Worm (Caenorhabditis elegans) whole organism, young adult: ENCODE data around the gene F44A2.3.

Experiments
- B0019.2 ChIP-seq: fragments of 200-800 bp; sonication (Bioruptor generic); conservative IDR thresholded peaks from 2 replicates; pipeline ENCODE4 v1.3.6; 2022; ENCODE audit warnings: missing genetic modification reagents, missing genetic modification characterization, missing compliant biosample characterization
- B0336.3 ChIP-seq: fragments of 200-800 bp; sonication (Bioruptor generic); IDR thresholded peaks from 2 replicates; pipeline ENCODE4 v1.3.6; 2022; ENCODE audit warnings: missing genetic modification characterization, missing compliant biosample characterization
- C06A6.2 ChIP-seq: fragments of 200-800 bp; sonication (Bioruptor generic); conservative IDR thresholded peaks from 2 replicates; pipeline ENCODE4 v1.3.6; 2022; ENCODE audit warnings: missing genetic modification characterization, missing compliant biosample characterization
- C17E4.6 ChIP-seq: fragments of 200-800 bp; sonication (Bioruptor generic); IDR thresholded peaks from 2 replicates; pipeline ENCODE4 v1.3.6; 2022; ENCODE audit warnings: missing genetic modification reagents, missing genetic modification characterization, missing compliant biosample characterization
- D2030.7 ChIP-seq: fragments of 200-800 bp; sonication (Bioruptor generic); IDR thresholded peaks from 2 replicates; pipeline ENCODE4 v1.3.6; 2022; ENCODE audit warnings: missing genetic modification reagents, missing genetic modification characterization, missing compliant biosample characterization
- F23B12.7 ChIP-seq: sonication (generic microtip); optimal IDR thresholded peaks from 2 replicates; lab custom pipeline; 2017; ENCODE audit warnings: missing genetic modification characterization, mild to moderate bottlenecking, missing compliant biosample characterization, antibody characterized with exemption, moderate library complexity; ENCODE audit not compliant: insufficient read depth
- F37B4.10 ChIP-seq: fragments of 200-800 bp; sonication (Bioruptor generic); IDR thresholded peaks from 2 replicates; pipeline ENCODE4 v1.3.6; 2022; ENCODE audit warnings: missing genetic modification characterization, missing compliant biosample characterization
- F39B2.1 ChIP-seq: fragments of 200-800 bp; sonication (Bioruptor generic); IDR thresholded peaks from 2 replicates; pipeline ENCODE4 v1.3.6; 2022; ENCODE audit warnings: missing genetic modification reagents, missing genetic modification characterization, missing compliant biosample characterization
- K11D2.4 ChIP-seq: fragments of 200-800 bp; sonication (Bioruptor generic); IDR thresholded peaks from 2 replicates; pipeline ENCODE4 v1.3.6; 2022; ENCODE audit warnings: missing genetic modification reagents, missing genetic modification characterization, missing compliant biosample characterization
- Y53F4B.3 ChIP-seq: fragments of 200-800 bp; sonication (Bioruptor generic); IDR thresholded peaks from 2 replicates; pipeline ENCODE4 v1.3.6; 2022; ENCODE audit warnings: missing genetic modification reagents, missing genetic modification characterization, missing compliant biosample characterization
- Y53G8AR.9 ChIP-seq: fragments of 200-800 bp; sonication (Bioruptor generic); conservative IDR thresholded peaks from 2 replicates; pipeline ENCODE4 v1.3.6; 2022; ENCODE audit warnings: missing genetic modification reagents, missing genetic modification characterization, missing compliant biosample characterization
- Y56A3A.18 ChIP-seq: fragments of 200-800 bp; sonication (Bioruptor generic); IDR thresholded peaks from 2 replicates; pipeline ENCODE4 v1.3.6; 2022; ENCODE audit warnings: missing genetic modification reagents, missing genetic modification characterization, missing compliant biosample characterization
- Y67H2A.10 ChIP-seq: fragments of 200-800 bp; sonication (Bioruptor generic); conservative IDR thresholded peaks from 2 replicates; pipeline ENCODE4 v1.3.6; 2022; ENCODE audit warnings: missing genetic modification reagents, missing genetic modification characterization, missing compliant biosample characterization
- athp-1 ChIP-seq: sonication (generic microtip); optimal IDR thresholded peaks from 2 replicates; lab custom pipeline; 2017; ENCODE audit warnings: mild to moderate bottlenecking, missing genetic modification characterization, missing compliant biosample characterization
- attf-5 ChIP-seq: fragments of 200-800 bp; sonication (Bioruptor generic); optimal IDR thresholded peaks from 2 replicates; lab custom pipeline; 2018; ENCODE audit warnings: mild to moderate bottlenecking, missing genetic modification characterization, missing compliant biosample characterization
- bed-1 ChIP-seq: fragments of 200-800 bp; sonication (Bioruptor generic); IDR thresholded peaks from 2 replicates; pipeline ENCODE4 v1.3.6; 2022; ENCODE audit warnings: missing genetic modification reagents, missing genetic modification characterization, missing compliant biosample characterization
- ceh-27 ChIP-seq: fragments of 200-800 bp; sonication (Bioruptor generic); optimal IDR thresholded peaks from 2 replicates; lab custom pipeline; 2018; ENCODE audit warnings: mild to moderate bottlenecking, missing genetic modification characterization, moderate library complexity, missing compliant biosample characterization
- ceh-40 ChIP-seq: fragments of 200-800 bp; sonication (Bioruptor generic); IDR thresholded peaks from 2 replicates; pipeline ENCODE4 v1.3.6; 2022; ENCODE audit warnings: missing genetic modification characterization, missing compliant biosample characterization
- ceh-91 ChIP-seq: fragments of 200-800 bp; sonication (Bioruptor generic); IDR thresholded peaks from 2 replicates; pipeline ENCODE4 v1.3.6; 2022; ENCODE audit warnings: missing genetic modification reagents, missing genetic modification characterization, missing compliant biosample characterization
- die-1 ChIP-seq: sonication (generic microtip); optimal IDR thresholded peaks from 2 replicates; lab custom pipeline; 2016; ENCODE audit warnings: missing genotype, mild to moderate bottlenecking, missing genetic modification characterization, missing compliant biosample characterization
- dox-1 ChIP-seq: fragments of 200-800 bp; sonication (Bioruptor generic); IDR thresholded peaks from 2 replicates; pipeline ENCODE4 v1.3.6; 2022; ENCODE audit warnings: missing genetic modification reagents, missing genetic modification characterization, missing compliant biosample characterization
- dpl-1 ChIP-seq: fragments of 150-350 bp; optimal IDR thresholded peaks from 2 replicates; lab custom pipeline; 2014; ENCODE audit warnings: missing biosample characterization, missing genetic modification reagents, missing genetic modification characterization
- efl-1 ChIP-seq: fragments of 150-350 bp; optimal IDR thresholded peaks from 2 replicates; lab custom pipeline; 2014; ENCODE audit warnings: missing biosample characterization, missing genetic modification reagents, missing genetic modification characterization
- hmg-20 ChIP-seq: fragments of 200-800 bp; sonication (Bioruptor generic); IDR thresholded peaks from 2 replicates; pipeline ENCODE4 v1.3.6; 2022; ENCODE audit warnings: missing genetic modification reagents, missing genetic modification characterization, missing compliant biosample characterization
- hrde-1 ChIP-seq: sonication (generic microtip); optimal IDR thresholded peaks from 2 replicates; lab custom pipeline; 2016; ENCODE audit warnings: missing genetic modification characterization, mild to moderate bottlenecking, missing compliant biosample characterization, moderate library complexity, missing genotype, missing genetic modification reagents, borderline replicate concordance
- let-526 ChIP-seq: fragments of 200-800 bp; sonication (Bioruptor generic); IDR thresholded peaks from 2 replicates; pipeline ENCODE4 v1.3.6; 2022; ENCODE audit warnings: missing genetic modification reagents, missing genetic modification characterization, missing compliant biosample characterization
- lin-35 ChIP-seq, 3 experiments: fragments of 150-350 bp in 2 of 3; sonication (generic microtip) in 1 of 3; optimal IDR thresholded peaks; 2 replicates each; lab custom pipeline; 2014 to 2018; ENCODE audit warnings: missing biosample characterization in 3 of 3, missing genetic modification characterization in 3 of 3, missing genetic modification reagents in 3 of 3
- lsl-1 ChIP-seq: fragments of 200-800 bp; sonication (Bioruptor generic); optimal IDR thresholded peaks from 2 replicates; lab custom pipeline; 2018; ENCODE audit warnings: mild to moderate bottlenecking, missing genetic modification characterization, moderate library complexity, missing compliant biosample characterization
- mes-4 ChIP-seq: sonication (generic microtip); optimal IDR thresholded peaks from 2 replicates; lab custom pipeline; 2016; ENCODE audit warnings: missing genotype, missing genetic modification characterization, missing compliant biosample characterization
- nfyb-1 ChIP-seq: fragments of 200-800 bp; sonication (Bioruptor generic); IDR thresholded peaks from 2 replicates; pipeline ENCODE4 v1.3.6; 2022; ENCODE audit warnings: missing genetic modification reagents, missing genetic modification characterization, missing compliant biosample characterization
- nhr-179 ChIP-seq: sonication (generic microtip); optimal IDR thresholded peaks from 2 replicates; lab custom pipeline; 2016; ENCODE audit warnings: mild to moderate bottlenecking, missing genetic modification characterization, missing compliant biosample characterization
- nhr-27 ChIP-seq: fragments of 200-800 bp; sonication (Bioruptor generic); optimal IDR thresholded peaks from 2 replicates; lab custom pipeline; 2018; ENCODE audit warnings: mild to moderate bottlenecking, missing genetic modification characterization, moderate library complexity, missing compliant biosample characterization
- nhr-80 ChIP-seq: sonication (generic microtip); optimal IDR thresholded peaks from 2 replicates; lab custom pipeline; 2016; ENCODE audit warnings: missing genetic modification characterization, missing compliant biosample characterization
- pbrm-1 ChIP-seq: fragments of 200-800 bp; sonication (Bioruptor generic); IDR thresholded peaks from 2 replicates; pipeline ENCODE4 v1.3.6; 2022; ENCODE audit warnings: missing genetic modification reagents, missing genetic modification characterization, missing compliant biosample characterization
- pha-4 ChIP-seq: fragments of 150-350 bp; sonication (generic microtip); optimal IDR thresholded peaks from 2 replicates; lab custom pipeline; 2014; ENCODE audit warnings: missing biosample characterization, missing genetic modification reagents, missing genetic modification characterization
- sea-2 ChIP-seq: fragments of 200-800 bp; sonication (Bioruptor generic); IDR thresholded peaks from 2 replicates; pipeline ENCODE4 v1.3.6; 2022; ENCODE audit warnings: missing genetic modification characterization, missing compliant biosample characterization
- snpc-1.3 ChIP-seq: sonication (generic microtip); optimal IDR thresholded peaks from 2 replicates; lab custom pipeline; 2017; ENCODE audit warnings: missing genetic modification characterization, mild to moderate bottlenecking, missing compliant biosample characterization, antibody characterized with exemption, moderate library complexity, missing genotype, missing genetic modification reagents; ENCODE audit not compliant: insufficient read depth
- tlf-1 ChIP-seq: fragments of 200-800 bp; sonication (Bioruptor generic); optimal IDR thresholded peaks from 2 replicates; lab custom pipeline; 2018; ENCODE audit warnings: mild to moderate bottlenecking, missing genetic modification characterization, missing compliant biosample characterization
- zim-3 ChIP-seq: sonication (generic microtip); optimal IDR thresholded peaks from 2 replicates; lab custom pipeline; 2017; ENCODE audit warnings: mild to moderate bottlenecking, missing genetic modification characterization, moderate library complexity, missing compliant biosample characterization
- ztf-18 ChIP-seq: sonication (generic microtip); optimal IDR thresholded peaks from 2 replicates; lab custom pipeline; 2016; ENCODE audit warnings: missing genotype, mild to moderate bottlenecking, missing genetic modification characterization, missing compliant biosample characterization
- ztf-22 ChIP-seq: fragments of 200-800 bp; sonication (Bioruptor generic); optimal IDR thresholded peaks from 2 replicates; lab custom pipeline; 2018; ENCODE audit warnings: mild to moderate bottlenecking, missing genetic modification characterization, moderate library complexity, missing compliant biosample characterization

F44A2.3 gene

DNA sequence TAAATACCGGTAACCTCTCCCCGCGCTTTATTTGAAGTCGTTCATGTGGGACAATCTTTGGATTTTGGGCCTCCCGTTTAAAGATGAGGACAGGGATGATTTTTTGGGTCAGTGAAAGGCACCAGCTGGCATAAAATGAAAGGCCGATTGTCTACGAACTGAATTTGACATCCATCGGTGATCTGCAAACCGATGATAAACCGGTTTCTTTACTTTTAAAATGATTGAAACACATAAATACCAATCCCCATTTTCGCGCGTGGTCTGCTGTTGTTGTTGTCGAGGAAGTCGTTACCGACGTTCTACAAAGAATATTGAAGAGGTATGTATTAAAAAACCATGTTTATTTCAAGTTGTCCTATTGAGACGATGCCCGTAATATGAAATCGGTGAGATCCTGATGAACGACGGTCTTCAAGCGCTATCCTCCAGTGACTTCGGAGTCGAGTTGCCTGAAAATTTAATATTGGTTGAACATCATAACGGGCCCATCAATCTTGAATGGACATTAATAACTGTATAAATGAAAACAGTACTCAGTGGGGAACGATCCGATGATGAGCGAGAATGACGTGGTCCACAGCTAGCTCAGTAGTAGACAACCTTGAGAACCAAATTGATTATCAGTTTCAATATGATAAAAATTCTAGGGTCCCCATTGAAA lies 37.9 kb downstream of the F44A2.3 start (continued):
- TF ChIP-seq dpl-1, result no peak
- TF ChIP-seq dox-1 (GFP tag; lab: Robert Waterston, UW), result peak; percentile 91
- TF ChIP-seq K11D2.4 (GFP tag; lab: Robert Waterston, UW), result peak; percentile 82
- no peak for TF ChIP-seq attf-5
- no peak for TF ChIP-seq Y53F4B.3 (GFP tag; lab: Robert Waterston, UW)
- 0 out of 2 replicates have a peak, but pooled peaks have one; percentile 11 for TF ChIP-seq B0019.2 (GFP tag; lab: Robert Waterston, UW)
- 0 out of 2 replicates have a peak, but pooled peaks have one; percentile 8 for TF ChIP-seq bed-1 (GFP tag; lab: Robert Waterston, UW)
- 0 out of 2 replicates have a peak, but pooled peaks have one; percentile 76 for TF ChIP-seq ceh-40 (GFP tag; lab: Robert Waterston, UW)
- TF ChIP-seq Y56A3A.18 (GFP tag; lab: Robert Waterston, UW), result peak; percentile 50
- TF ChIP-seq ztf-22 (GFP tag; lab: Kevin White, UChicago), result no peak
- TF ChIP-seq snpc-1.3 (tag; lab: Kevin White, UChicago), result no peak
- TF ChIP-seq lin-35 (GFP tag; optimal IDR thresholded peaks at IDR 0.05; lab: Kevin White, UChicago), result no peak
- no peak for TF ChIP-seq die-1 (tag; lab: Kevin White, UChicago)
- TF ChIP-seq ceh-27, result no peak
- TF ChIP-seq nhr-27 (tag; lab: Kevin White, UChicago), result peak; percentile 56
- TF ChIP-seq D2030.7 (GFP tag; lab: Robert Waterston, UW), result peak; percentile 49; the same call in 1 of the 2 replicates
- no peak for TF ChIP-seq mes-4 (tag; lab: Kevin White, UChicago)
- no peak; the same call in 1 of the 2 replicates for TF ChIP-seq Y67H2A.10 (GFP tag; lab: Robert Waterston, UW)
- TF ChIP-seq Y53G8AR.9 (GFP tag; lab: Robert Waterston, UW), result peak; percentile 92
- peak; percentile 8 for TF ChIP-seq F23B12.7 (tag; lab: Kevin White, UChicago)
- TF ChIP-seq zim-3 (tag; lab: Kevin White, UChicago), result no peak
- peak; percentile 34 for TF ChIP-seq tlf-1 (GFP tag; lab: Kevin White, UChicago)
- no peak for TF ChIP-seq sea-2 (GFP tag; lab: Robert Waterston, UW)
- TF ChIP-seq B0336.3 (GFP tag; lab: Robert Waterston, UW), result peak; percentile 8; the same call in 1 of the 2 replicates
- TF ChIP-seq nhr-179 (tag; lab: Kevin White, UChicago), result no peak
- TF ChIP-seq C06A6.2, result peak; percentile 53; the same call in 1 of the 2 replicates
- TF ChIP-seq ceh-91 (GFP tag; lab: Robert Waterston, UW), result peak; percentile 60; the same call in 1 of the 2 replicates
- TF ChIP-seq pbrm-1 (GFP tag; lab: Robert Waterston, UW), result peak; percentile 74
- no peak for TF ChIP-seq efl-1
- TF ChIP-seq lsl-1 (GFP tag; lab: Kevin White, UChicago), result peak; percentile 32
- peak; percentile 44 for TF ChIP-seq hrde-1 (tag; lab: Kevin White, UChicago)
- no peak for TF ChIP-seq nhr-80 (tag; lab: Kevin White, UChicago)
- 0 out of 2 replicates have a peak, but pooled peaks have one; percentile 30 for TF ChIP-seq F37B4.10
- no peak for TF ChIP-seq ztf-18 (tag; lab: Kevin White, UChicago)
- TF ChIP-seq pha-4 (tag; lab: Kevin White, UChicago), result no peak
- TF ChIP-seq hmg-20 (GFP tag; lab: Robert Waterston, UW), result peak; percentile 51; the same call in 1 of the 2 replicates
- peak; percentile 21; the same call in 1 of the 2 replicates for TF ChIP-seq let-526 (GFP tag; lab: Robert Waterston, UW)
- TF ChIP-seq F39B2.1 (GFP tag; lab: Robert Waterston, UW), result no peak
- TF ChIP-seq nfyb-1 (GFP tag; lab: Robert Waterston, UW), result peak; percentile 86
- TF ChIP-seq C17E4.6, result peak; percentile 22; the same call in 1 of the 2 replicates
- TF ChIP-seq athp-1 (tag; lab: Kevin White, UChicago), result no peak
